Worm (Caenorhabditis elegans) whole organism, L2 larva: ENCODE data around the gene tag-322.

ENCODE experiments used
- C34F6.9 ChIP-seq: fragments of 150-350 bp; optimal IDR thresholded peaks from 2 replicates; lab custom pipeline; 2014; ENCODE audit warnings: missing biosample characterization, missing genetic modification characterization
- R02D3.7 ChIP-seq: fragments of 150-350 bp; optimal IDR thresholded peaks from 2 replicates; lab custom pipeline; 2014; ENCODE audit warnings: missing biosample characterization, missing genetic modification characterization
- alr-1 ChIP-seq: fragments of 150-350 bp; optimal IDR thresholded peaks from 2 replicates; lab custom pipeline; 2014; ENCODE audit warnings: missing biosample characterization, missing genetic modification characterization
- aly-2 ChIP-seq: fragments of 150-350 bp; optimal IDR thresholded peaks from 2 replicates; lab custom pipeline; 2014; ENCODE audit warnings: missing biosample characterization, missing genetic modification characterization
- ama-1 ChIP-seq: fragments of 150-350 bp; optimal IDR thresholded peaks from 2 replicates; lab custom pipeline; 2018; ENCODE audit warnings: inconsistent platforms
- blmp-1 ChIP-seq: sonication (generic microtip); optimal IDR thresholded peaks from 2 replicates; lab custom pipeline; 2017; ENCODE audit warnings: missing genetic modification characterization, mild to moderate bottlenecking, missing compliant biosample characterization, antibody characterized with exemption, moderate library complexity; ENCODE audit not compliant: insufficient read depth
- ceh-16 ChIP-seq: fragments of 150-350 bp; optimal IDR thresholded peaks from 2 replicates; lab custom pipeline; 2014; ENCODE audit warnings: missing biosample characterization, missing genetic modification characterization
- crh-2 ChIP-seq: sonication (generic microtip); optimal IDR thresholded peaks from 2 replicates; lab custom pipeline; 2017; ENCODE audit warnings: missing biosample characterization, missing genetic modification characterization
- egl-27 ChIP-seq: sonication (generic microtip); optimal IDR thresholded peaks from 3 replicates; lab custom pipeline; 2017; ENCODE audit warnings: missing biosample characterization, missing genetic modification reagents, missing genetic modification characterization
- elt-1 ChIP-seq: fragments of 150-350 bp; optimal IDR thresholded peaks from 2 replicates; lab custom pipeline; 2014; ENCODE audit warnings: missing biosample characterization, missing genetic modification characterization
- fos-1 ChIP-seq: fragments of 150-350 bp; optimal IDR thresholded peaks from 2 replicates; lab custom pipeline; 2014; ENCODE audit warnings: missing biosample characterization, missing genetic modification characterization
- gmeb-1 ChIP-seq: fragments of 150-350 bp; optimal IDR thresholded peaks from 2 replicates; lab custom pipeline; 2014; ENCODE audit warnings: missing biosample characterization, missing genetic modification characterization
- lin-39 ChIP-seq: fragments of 150-350 bp; optimal IDR thresholded peaks from 2 replicates; lab custom pipeline; 2014; ENCODE audit warnings: missing biosample characterization, missing genetic modification reagents, missing genetic modification characterization
- nhr-12 ChIP-seq: fragments of 150-350 bp; optimal IDR thresholded peaks from 2 replicates; lab custom pipeline; 2014; ENCODE audit warnings: missing biosample characterization, missing genetic modification characterization
- nhr-129 ChIP-seq: fragments of 150-350 bp; optimal IDR thresholded peaks from 2 replicates; lab custom pipeline; 2014; ENCODE audit warnings: missing biosample characterization, missing genetic modification characterization
- nhr-21 ChIP-seq: fragments of 150-350 bp; optimal IDR thresholded peaks from 2 replicates; lab custom pipeline; 2014; ENCODE audit warnings: missing biosample characterization, missing genetic modification characterization
- nhr-6 ChIP-seq: fragments of 150-350 bp; optimal IDR thresholded peaks from 2 replicates; lab custom pipeline; 2014; ENCODE audit warnings: missing biosample characterization, missing genetic modification characterization
- nhr-77 ChIP-seq: fragments of 150-350 bp; optimal IDR thresholded peaks from 2 replicates; lab custom pipeline; 2014; ENCODE audit warnings: missing biosample characterization, missing genetic modification characterization
- skn-1 ChIP-seq: sonication (generic microtip); optimal IDR thresholded peaks from 2 replicates; lab custom pipeline; 2017; ENCODE audit warnings: missing biosample characterization, missing genetic modification characterization
- sma-3 ChIP-seq: sonication (generic microtip); optimal IDR thresholded peaks from 2 replicates; lab custom pipeline; 2016; ENCODE audit warnings: missing genetic modification reagents, missing genetic modification characterization, missing compliant biosample characterization
- sma-9 ChIP-seq, 2 experiments: fragments of 150-350 bp in 1 of 2; sonication (generic microtip) in 1 of 2; optimal IDR thresholded peaks; 2 replicates each; lab custom pipeline; 2014 to 2016; ENCODE audit warnings: missing genetic modification characterization in 2 of 2, mild to moderate bottlenecking in 1 of 2, missing biosample characterization in 1 of 2, missing compliant biosample characterization in 1 of 2, missing genetic modification reagents in 1 of 2, moderate library complexity in 1 of 2
- unc-39 ChIP-seq: fragments of 150-350 bp; optimal IDR thresholded peaks from 2 replicates; lab custom pipeline; 2014; ENCODE audit warnings: missing biosample characterization, missing genetic modification characterization
- unc-55 ChIP-seq: fragments of 150-350 bp; sonication (generic microtip); optimal IDR thresholded peaks from 3 replicates; lab custom pipeline; 2014; ENCODE audit warnings: missing biosample characterization, missing genetic modification reagents, missing genetic modification characterization
- unc-62 ChIP-seq: fragments of 150-350 bp; optimal IDR thresholded peaks from 2 replicates; lab custom pipeline; 2014; ENCODE audit warnings: missing biosample characterization, missing genetic modification reagents, missing genetic modification characterization
- zag-1 ChIP-seq: fragments of 150-350 bp; optimal IDR thresholded peaks from 2 replicates; lab custom pipeline; 2014; ENCODE audit warnings: missing biosample characterization, missing genetic modification characterization
- ztf-1 ChIP-seq: fragments of 200-800 bp; sonication (Bioruptor generic); conservative IDR thresholded peaks from 2 replicates; pipeline ENCODE4 v1.3.6; 2022; ENCODE audit warnings: missing genetic modification characterization, missing compliant biosample characterization

The tag-322 gene

ce11 chrIV:7803250-7803649 is 17.9 kb upstream of the tag-322 start, which contains the start of gene C33H5.16:
TSS of gene C33H5.16 (minus strand) at chrIV:7803350.
- TF ChIP-seq unc-55 (GFP tag; lab: Kevin White, UChicago), result no peak
- no peak for TF ChIP-seq fos-1 (tag; lab: Kevin White, UChicago)
- no peak for TF ChIP-seq unc-39
- no peak for TF ChIP-seq nhr-129 (tag; lab: Kevin White, UChicago)
- no peak for TF ChIP-seq alr-1 (tag; lab: Kevin White, UChicago)
- no peak for TF ChIP-seq nhr-12
- TF ChIP-seq, all 48 proteins: peak for 0

DNA sequence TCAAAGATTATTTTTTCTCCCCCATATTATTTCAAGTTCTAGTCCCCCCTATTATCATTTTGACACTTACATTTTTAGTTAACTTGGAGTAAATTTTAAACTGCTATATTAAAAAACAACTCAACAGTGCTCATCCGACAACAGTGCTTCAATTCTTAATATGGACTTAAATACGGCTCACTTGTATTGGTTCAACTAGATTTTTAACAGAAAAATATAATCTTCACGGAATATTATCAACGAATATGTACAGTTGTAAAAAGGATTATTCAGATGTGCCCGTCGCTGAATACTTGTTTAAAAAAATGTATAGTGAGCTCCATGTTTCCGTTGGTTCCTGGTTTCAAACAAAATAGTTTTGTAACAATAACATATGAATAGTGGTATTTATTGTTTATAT is 15.0 kb upstream of the tag-322 start:
- TF ChIP-seq crh-2 (tag; lab: Kevin White, UChicago) (no peak), sma-9 (GFP tag; optimal IDR thresholded peaks at IDR 0.05; lab: Kevin White, UChicago) (no peak), sma-9 (tag; optimal IDR thresholded peaks at IDR 0.05; lab: Kevin White, UChicago) (no peak), nhr-12 (no peak), gmeb-1 (tag; lab: Kevin White, UChicago) (no peak)

DNA sequence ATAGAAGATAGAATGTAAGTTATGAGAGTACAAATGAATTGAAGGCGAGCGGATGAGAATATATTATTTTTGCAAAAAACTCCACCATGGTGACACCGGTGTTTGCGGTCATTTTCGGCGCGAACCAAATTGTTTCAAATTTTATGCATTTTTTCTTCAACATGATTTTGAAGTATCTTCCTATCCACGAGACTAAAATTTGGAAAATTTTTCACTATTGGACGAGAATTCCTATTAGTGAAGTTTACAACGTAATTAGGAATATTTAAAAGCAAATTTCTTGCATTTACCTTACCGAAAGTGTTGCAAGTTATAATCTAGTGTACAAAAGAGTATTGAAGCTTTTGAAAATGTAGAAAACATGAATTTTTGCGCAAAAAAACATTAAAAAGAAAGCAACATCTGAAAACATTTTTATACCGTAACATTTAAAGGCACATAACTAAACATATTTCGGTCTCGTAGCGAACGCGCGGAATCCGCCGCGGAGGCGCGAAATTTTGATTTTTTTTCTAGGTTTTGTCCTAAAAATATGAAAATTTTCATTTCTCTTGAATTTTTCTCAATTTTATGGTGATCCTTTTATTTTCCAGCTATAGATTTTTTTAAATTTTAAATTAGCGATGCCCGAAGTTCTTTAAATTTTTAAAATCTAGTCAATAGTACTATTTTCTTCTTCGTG is 11.2 kb upstream of the tag-322 start, which contains the start of gene sgo-1:
Gene sgo-1 (minus strand): TSS at position 51 of the 682 bp plus-strand sequence.
- TF ChIP-seq ama-1, result no peak
- no peak for TF ChIP-seq C34F6.9 (tag; lab: Kevin White, UChicago)
- TF ChIP-seq aly-2 (tag; lab: Kevin White, UChicago), result no peak
- TF ChIP-seq nhr-77 (tag; lab: Kevin White, UChicago), result no peak
- TF ChIP-seq elt-1 (tag; lab: Kevin White, UChicago), result no peak
- TF ChIP-seq unc-55 (GFP tag; lab: Kevin White, UChicago), result no peak
- no peak for TF ChIP-seq nhr-21 (tag; lab: Kevin White, UChicago)
- TF ChIP-seq egl-27 (tag; lab: Kevin White, UChicago), result no peak
- TF ChIP-seq unc-62 (GFP tag; lab: Kevin White, UChicago), result no peak
- no peak for TF ChIP-seq sma-3
- no peak for TF ChIP-seq lin-39 (tag; lab: Kevin White, UChicago)
- no peak for TF ChIP-seq blmp-1
- no peak for TF ChIP-seq gmeb-1 (tag; lab: Kevin White, UChicago)
- no peak for TF ChIP-seq R02D3.7

ce11 chrIV:7794709-7795108 is 9.4 kb upstream of the tag-322 start, which contains the start of gene ntp-1:
TSS of gene ntp-1 (minus strand) at chrIV:7794809.
- TF ChIP-seq unc-39 (no peak), zag-1 (tag; lab: Kevin White, UChicago) (no peak), ceh-16 (tag; lab: Kevin White, UChicago) (no peak), unc-55 (GFP tag; lab: Kevin White, UChicago) (no peak), sma-9 (GFP tag; optimal IDR thresholded peaks at IDR 0.05; lab: Kevin White, UChicago) (no peak), sma-9 (tag; optimal IDR thresholded peaks at IDR 0.05; lab: Kevin White, UChicago) (no peak), crh-2 (tag; lab: Kevin White, UChicago) (no peak), nhr-6 (tag; lab: Kevin White, UChicago) (no peak), skn-1 (tag; lab: Kevin White, UChicago) (no peak), ztf-1 (GFP tag; lab: Robert Waterston, UW) (no peak)
- TF ChIP-seq, all 48 proteins: peak for 0

DNA sequence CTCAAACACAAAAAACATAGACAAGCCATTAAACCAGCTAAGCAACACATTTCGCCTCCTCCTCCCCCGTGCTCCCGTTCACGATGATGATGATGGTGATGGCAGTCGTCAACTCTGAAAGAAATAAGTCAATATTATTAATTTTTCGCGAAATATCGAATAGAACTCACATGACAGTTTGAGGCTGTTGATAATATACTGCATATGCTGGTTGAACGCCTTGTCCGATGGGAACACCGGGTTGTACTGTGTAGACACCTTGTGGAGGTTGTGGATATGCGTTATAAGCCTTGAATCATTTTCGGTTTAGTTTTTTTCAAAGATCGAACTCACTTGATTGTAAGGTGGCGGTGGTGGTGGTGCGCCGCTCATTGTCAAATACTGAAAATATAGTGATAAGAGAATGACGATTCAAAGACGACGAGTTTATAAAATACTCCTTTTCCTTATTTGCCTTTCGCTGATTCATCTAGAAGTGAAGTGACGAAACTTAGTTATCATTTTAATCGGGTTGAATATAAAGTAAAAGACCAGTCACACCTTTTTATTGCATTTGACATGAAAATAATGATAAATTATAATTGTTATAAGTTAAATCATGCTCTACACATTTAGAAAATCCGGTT is 6.6 kb upstream of the tag-322 start, which contains the start of gene C33H5.13:
Gene C33H5.13 (minus strand): TSS at position 443 of the 626 bp plus-strand sequence.
- TF ChIP-seq skn-1 (tag; lab: Kevin White, UChicago) (peak; percentile 35), fos-1 (tag; lab: Kevin White, UChicago) (peak; percentile 97), sma-9 (GFP tag; optimal IDR thresholded peaks at IDR 0.05; lab: Kevin White, UChicago) (peak; percentile 13), sma-9 (tag; optimal IDR thresholded peaks at IDR 0.05; lab: Kevin White, UChicago) (no peak), ztf-1 (GFP tag; lab: Robert Waterston, UW) (no peak), crh-2 (tag; lab: Kevin White, UChicago) (peak; percentile 32), nhr-6 (tag; lab: Kevin White, UChicago) (no peak), unc-62 (GFP tag; lab: Kevin White, UChicago) (no peak), nhr-129 (tag; lab: Kevin White, UChicago) (peak; percentile 7)
